Fruit fly (Drosophila melanogaster): ENCODE measurements around the gene pcx.

DNA sequence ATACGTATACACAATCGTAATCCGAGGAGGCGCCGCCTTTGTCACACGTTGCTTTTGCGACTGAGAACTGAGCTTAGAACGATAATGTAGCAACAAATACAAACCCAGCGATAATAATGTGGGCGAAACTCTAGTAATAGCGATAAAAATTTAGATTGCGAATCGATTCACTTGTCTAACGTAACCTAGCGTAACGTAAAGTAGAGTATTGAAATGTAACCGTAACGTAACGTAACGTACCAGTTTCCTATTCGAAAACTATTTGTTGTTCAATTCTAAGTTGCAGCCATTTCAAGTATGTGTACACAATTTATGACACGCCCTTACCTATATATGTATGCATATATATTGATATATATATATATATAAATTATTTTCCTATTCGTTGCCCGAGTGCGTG is 19.7 kb downstream of the pcx start:
- TF ChIP-seq psq (optimal IDR thresholded peaks at IDR 0.05) (no peak), ttk (optimal IDR thresholded peaks at IDR 0.05) (no peak), insv (optimal IDR thresholded peaks at IDR 0.05) (no peak), h (optimal IDR thresholded peaks at IDR 0.05) (no peak), Myc (optimal IDR thresholded peaks at IDR 0.05) (no peak), Sin3A (optimal IDR thresholded peaks at IDR 0.05) (no peak)

Data from Kc167 (cell line).